Fruit fly (Drosophila melanogaster) whole organism, prepupa: ENCODE results near the gene CG32532.

Experiments
- Blimp-1 ChIP-seq: fragments of 200-800 bp; sonication (Bioruptor generic); optimal IDR thresholded peaks from 3 replicates; lab custom pipeline; 2017; ENCODE audit warnings: missing biosample characterization, missing genetic modification characterization, mild to moderate bottlenecking, moderate library complexity, missing genetic modification reagents
- CG10631 ChIP-seq: fragments of 200-800 bp; sonication (Bioruptor generic); optimal IDR thresholded peaks from 2 replicates; lab custom pipeline; 2016; ENCODE audit warnings: missing biosample characterization, missing genetic modification characterization
- CG10669 ChIP-seq: fragments of 200-800 bp; sonication (Bioruptor generic); optimal IDR thresholded peaks from 3 replicates; lab custom pipeline; 2018; ENCODE audit warnings: missing biosample characterization, mild to moderate bottlenecking, missing genetic modification characterization, moderate library complexity
- CG11294 ChIP-seq: fragments of 200-800 bp; sonication (Bioruptor generic); IDR thresholded peaks from 2 replicates; pipeline ENCODE4 v1.3.6; 2022; ENCODE audit warnings: missing biosample characterization, missing genetic modification characterization
- CG11762 ChIP-seq: fragments of 200-800 bp; sonication (Bioruptor generic); optimal IDR thresholded peaks from 3 replicates; lab custom pipeline; 2016; ENCODE audit warnings: missing biosample characterization, missing genetic modification characterization; ENCODE audit not compliant: insufficient read depth
- CG15336 ChIP-seq: fragments of 200-800 bp; sonication (Bioruptor generic); IDR thresholded peaks from 2 replicates; pipeline ENCODE4 v1.3.6; 2022; ENCODE audit warnings: missing biosample characterization, missing genetic modification characterization
- CG3032 ChIP-seq: fragments of 200-800 bp; optimal IDR thresholded peaks from 2 replicates; lab custom pipeline; 2019; ENCODE audit warnings: missing biosample characterization, mild to moderate bottlenecking, missing genetic modification characterization, moderate library complexity
- CG31627 ChIP-seq: fragments of 200-800 bp; sonication (Bioruptor generic); optimal IDR thresholded peaks from 3 replicates; lab custom pipeline; 2016; ENCODE audit warnings: missing biosample characterization, missing genetic modification characterization
- CG32006 ChIP-seq: fragments of 200-800 bp; sonication (Bioruptor generic); optimal IDR thresholded peaks from 3 replicates; lab custom pipeline; 2017; ENCODE audit warnings: missing biosample characterization, mild to moderate bottlenecking, missing genetic modification characterization
- CG34406 ChIP-seq: fragments of 200-800 bp; sonication (Bioruptor generic); optimal IDR thresholded peaks from 3 replicates; lab custom pipeline; 2016; ENCODE audit warnings: missing biosample characterization, missing genetic modification characterization
- CG3919 ChIP-seq: fragments of 200-800 bp; sonication (Bioruptor generic); optimal IDR thresholded peaks from 3 replicates; lab custom pipeline; 2016; ENCODE audit warnings: missing biosample characterization, missing genetic modification characterization
- CG4318 ChIP-seq: fragments of 200-800 bp; sonication (Bioruptor generic); optimal IDR thresholded peaks from 3 replicates; lab custom pipeline; 2017; ENCODE audit warnings: missing biosample characterization, mild to moderate bottlenecking, missing genetic modification characterization
- CG6792 ChIP-seq: fragments of 200-800 bp; sonication (Bioruptor generic); optimal IDR thresholded peaks from 3 replicates; lab custom pipeline; 2016; ENCODE audit warnings: missing biosample characterization, missing genetic modification characterization
- CG6854 ChIP-seq: fragments of 200-800 bp; sonication (Bioruptor generic); optimal IDR thresholded peaks from 2 replicates; lab custom pipeline; 2017; ENCODE audit warnings: missing biosample characterization, mild to moderate bottlenecking, missing genetic modification characterization
- CG8119 ChIP-seq: fragments of 200-800 bp; sonication (Bioruptor generic); IDR thresholded peaks from 3 replicates; pipeline ENCODE4 v1.3.6; 2022; ENCODE audit warnings: missing biosample characterization, missing genetic modification characterization
- CG8319 ChIP-seq: fragments of 200-800 bp; sonication (Bioruptor generic); optimal IDR thresholded peaks from 3 replicates; lab custom pipeline; 2016; ENCODE audit warnings: missing biosample characterization, missing genetic modification characterization
- Eip75B ChIP-seq: fragments of 200-800 bp; sonication (Bioruptor generic); optimal IDR thresholded peaks from 3 replicates; lab custom pipeline; 2016; ENCODE audit warnings: missing biosample characterization, missing genetic modification characterization
- Eip78C ChIP-seq: fragments of 200-800 bp; sonication (Bioruptor generic); peaks from one replicate; lab custom pipeline; 2016; ENCODE audit warnings: missing biosample characterization, missing genetic modification characterization
- Eip93F ChIP-seq: fragments of 200-800 bp; sonication (Bioruptor generic); optimal IDR thresholded peaks from 2 replicates; lab custom pipeline; 2016; ENCODE audit warnings: missing biosample characterization, mild to moderate bottlenecking, missing genetic modification characterization
- Ets21C ChIP-seq: fragments of 200-800 bp; sonication (Bioruptor generic); optimal IDR thresholded peaks from 3 replicates; lab custom pipeline; 2016; ENCODE audit warnings: missing biosample characterization, missing genetic modification characterization
- Gug ChIP-seq: fragments of 200-800 bp; sonication (Bioruptor generic); IDR thresholded peaks from 2 replicates; pipeline ENCODE4 v1.3.6; 2022; ENCODE audit warnings: missing biosample characterization, missing genetic modification characterization
- Hr39 ChIP-seq: fragments of 200-800 bp; sonication (Bioruptor generic); optimal IDR thresholded peaks from 2 replicates; lab custom pipeline; 2016; ENCODE audit warnings: missing biosample characterization, missing genetic modification characterization
- Lpt ChIP-seq: fragments of 200-800 bp; sonication (Bioruptor generic); optimal IDR thresholded peaks from 3 replicates; lab custom pipeline; 2016; ENCODE audit warnings: missing biosample characterization, missing genetic modification characterization
- Smox ChIP-seq: fragments of 200-800 bp; sonication (Bioruptor generic); optimal IDR thresholded peaks from 3 replicates; lab custom pipeline; 2016; ENCODE audit warnings: missing biosample characterization, missing genetic modification characterization
- Sox102F ChIP-seq: fragments of 200-800 bp; sonication (Bioruptor generic); optimal IDR thresholded peaks from 2 replicates; lab custom pipeline; 2016; ENCODE audit warnings: missing biosample characterization, mild to moderate bottlenecking, missing genetic modification characterization
- Sox14 ChIP-seq: fragments of 200-800 bp; sonication (Bioruptor generic); optimal IDR thresholded peaks from 3 replicates; lab custom pipeline; 2016; ENCODE audit warnings: missing biosample characterization, missing genetic modification characterization
- achi ChIP-seq: fragments of 200-800 bp; sonication (Bioruptor generic); optimal IDR thresholded peaks from 3 replicates; lab custom pipeline; 2016; ENCODE audit warnings: missing biosample characterization, missing genetic modification characterization
- acj6 ChIP-seq: fragments of 200-800 bp; sonication (Bioruptor generic); optimal IDR thresholded peaks from 3 replicates; lab custom pipeline; 2016; ENCODE audit warnings: missing biosample characterization, missing genetic modification characterization
- cyc ChIP-seq: fragments of 200-800 bp; sonication (Bioruptor generic); optimal IDR thresholded peaks from 3 replicates; lab custom pipeline; 2016; ENCODE audit warnings: missing biosample characterization, missing genetic modification characterization
- dsx ChIP-seq: fragments of 200-800 bp; optimal IDR thresholded peaks from 3 replicates; lab custom pipeline; 2019; ENCODE audit warnings: missing biosample characterization, mild to moderate bottlenecking, missing genetic modification characterization, moderate library complexity; ENCODE audit not compliant: poor library complexity, severe bottlenecking
- eg ChIP-seq: fragments of 200-800 bp; sonication (Bioruptor generic); IDR thresholded peaks from 3 replicates; pipeline ENCODE4 v1.3.6; 2022; ENCODE audit warnings: missing biosample characterization, missing genetic modification characterization
- esn ChIP-seq: fragments of 200-800 bp; sonication (Bioruptor generic); optimal IDR thresholded peaks from 2 replicates; lab custom pipeline; 2016; ENCODE audit warnings: missing biosample characterization, mild to moderate bottlenecking, missing genetic modification characterization, moderate library complexity
- fd85E ChIP-seq: fragments of 200-800 bp; sonication (Bioruptor generic); optimal IDR thresholded peaks from 3 replicates; lab custom pipeline; 2016; ENCODE audit warnings: missing biosample characterization, missing genetic modification characterization
- fkh ChIP-seq: fragments of 200-800 bp; sonication (Bioruptor generic); optimal IDR thresholded peaks from 3 replicates; lab custom pipeline; 2017; ENCODE audit warnings: missing biosample characterization, mild to moderate bottlenecking, missing genetic modification characterization, moderate library complexity
- pdm3 ChIP-seq: fragments of 200-800 bp; sonication (Bioruptor generic); optimal IDR thresholded peaks from 3 replicates; lab custom pipeline; 2016; ENCODE audit warnings: missing biosample characterization, missing genetic modification characterization
- salr ChIP-seq, 2 experiments: fragments of 200-800 bp; sonication (Bioruptor generic); optimal IDR thresholded peaks; 3 replicates each; lab custom pipeline; 2016 to 2018; ENCODE audit warnings: missing biosample characterization in 2 of 2, missing genetic modification characterization in 2 of 2, mild to moderate bottlenecking in 1 of 2
- spab ChIP-seq: fragments of 200-800 bp; sonication (Bioruptor generic); optimal IDR thresholded peaks from 2 replicates; lab custom pipeline; 2017; ENCODE audit warnings: missing biosample characterization, mild to moderate bottlenecking, missing genetic modification characterization, missing genetic modification reagents
- ss ChIP-seq, 2 experiments: fragments of 200-800 bp; sonication (Bioruptor generic); optimal IDR thresholded peaks; 2 replicates in 1 of 2; 3 replicates in 1 of 2; lab custom pipeline; 2017 to 2018; ENCODE audit warnings: mild to moderate bottlenecking in 2 of 2, missing biosample characterization in 2 of 2, missing genetic modification characterization in 2 of 2, moderate library complexity in 1 of 2
- vri ChIP-seq: fragments of 200-800 bp; sonication (Bioruptor generic); optimal IDR thresholded peaks from 3 replicates; lab custom pipeline; 2016; ENCODE audit warnings: missing biosample characterization, mild to moderate bottlenecking, missing genetic modification characterization

CG32532 gene

dm6 chrX:19548438-19548837, 1.2 kb upstream of the CG32532 start:
- TF ChIP-seq vri (GFP tag; lab: Kevin White, UChicago) (no peak), fd85E (no peak), esn (GFP tag; lab: Kevin White, UChicago) (no peak), CG11294 (GFP tag; lab: Robert Waterston, UW) (no peak), CG31627 (GFP tag; lab: Kevin White, UChicago) (no peak), Eip75B (GFP tag; lab: Kevin White, UChicago) (no peak), Eip93F (GFP tag; lab: Kevin White, UChicago) (no peak), dsx (GFP tag; lab: Kevin White, UChicago) (no peak), acj6 (GFP tag; lab: Kevin White, UChicago) (no peak), Sox102F (GFP tag; lab: Kevin White, UChicago) (no peak), CG4318 (no peak), CG3919 (GFP tag; lab: Kevin White, UChicago) (no peak), cyc (GFP tag; lab: Kevin White, UChicago) (no peak), CG34406 (GFP tag; lab: Kevin White, UChicago) (no peak)

DNA sequence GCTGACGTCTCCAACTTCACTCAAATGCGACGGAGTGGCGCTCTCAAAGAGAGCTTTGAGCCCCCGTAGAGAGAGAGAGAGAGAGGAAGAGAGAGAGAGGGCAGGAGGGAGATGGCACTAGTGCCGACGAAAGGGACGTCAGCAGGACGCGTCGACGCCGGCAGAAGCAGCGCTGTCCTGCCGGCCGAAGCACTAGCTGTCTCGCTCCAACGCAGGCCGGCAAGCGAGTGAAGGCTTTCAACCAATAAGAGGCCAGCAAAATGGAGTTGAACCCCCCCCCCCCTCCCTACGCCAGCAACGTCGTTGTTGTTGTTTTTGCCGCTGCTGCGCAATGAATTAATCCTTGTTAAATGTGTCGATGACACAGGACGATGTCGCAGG, 634 bp downstream of the CG32532 start:
- TF ChIP-seq CG31627 (GFP tag; lab: Kevin White, UChicago) (no peak), CG8119 (GFP tag; lab: Robert Waterston, UW) (no peak), fd85E (no peak), CG11294 (GFP tag; lab: Robert Waterston, UW) (no peak), Blimp-1 (no peak), achi (GFP tag; lab: Kevin White, UChicago) (no peak), Eip93F (GFP tag; lab: Kevin White, UChicago) (no peak), CG32006 (GFP tag; lab: Kevin White, UChicago) (no peak), spab (GFP tag; lab: Kevin White, UChicago) (no peak)

DNA sequence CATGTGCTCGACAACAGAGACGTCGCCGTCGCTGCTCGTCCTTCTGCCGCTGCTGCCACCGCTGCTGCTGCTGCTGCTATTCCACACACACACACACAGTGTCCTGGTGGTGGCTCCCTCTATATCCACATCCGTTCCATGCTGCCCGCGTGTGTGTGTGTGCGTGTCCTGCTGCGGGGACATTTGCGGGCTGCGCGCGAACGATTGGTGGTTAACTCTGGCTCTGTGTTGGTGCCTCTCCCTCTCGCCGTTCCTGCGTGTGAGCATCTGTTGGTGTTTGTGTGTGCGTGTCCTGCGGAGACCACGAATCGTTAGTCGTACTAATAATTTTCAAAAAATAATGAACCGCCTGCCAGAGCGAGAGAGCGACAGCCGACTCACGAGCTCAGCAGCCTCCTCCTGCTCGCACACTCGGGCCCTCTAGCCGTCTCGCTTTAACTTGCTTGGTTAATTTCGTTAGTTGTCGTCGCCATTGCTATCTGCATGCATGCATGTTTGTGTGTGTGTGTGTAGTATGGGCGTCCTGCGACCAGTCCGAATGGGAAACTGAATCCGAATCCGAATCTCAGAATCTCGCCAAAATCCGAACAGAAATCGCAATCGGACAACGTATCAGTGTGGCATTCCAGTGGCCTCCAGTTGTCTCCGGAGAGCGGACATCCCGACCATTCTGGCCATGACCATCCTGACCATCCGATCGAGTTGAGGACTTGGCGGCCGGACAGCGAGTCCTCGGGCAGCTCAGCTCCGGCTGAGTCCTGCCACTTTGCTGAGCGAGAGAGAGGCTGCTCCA, 1.2 kb downstream of the CG32532 start:
- no peak for TF ChIP-seq CG6792 (GFP tag; lab: Kevin White, UChicago)
- no peak for TF ChIP-seq CG6854 (GFP tag; lab: Kevin White, UChicago)
- no peak for TF ChIP-seq Lpt
- no peak for TF ChIP-seq CG15336
- TF ChIP-seq Hr39 (GFP tag; lab: Kevin White, UChicago): no peak
- peak; percentile 8 for TF ChIP-seq Eip78C (GFP tag; lab: Kevin White, UChicago)
- TF ChIP-seq CG10669: no peak
- TF ChIP-seq CG10631 (GFP tag; lab: Kevin White, UChicago): no peak

DNA sequence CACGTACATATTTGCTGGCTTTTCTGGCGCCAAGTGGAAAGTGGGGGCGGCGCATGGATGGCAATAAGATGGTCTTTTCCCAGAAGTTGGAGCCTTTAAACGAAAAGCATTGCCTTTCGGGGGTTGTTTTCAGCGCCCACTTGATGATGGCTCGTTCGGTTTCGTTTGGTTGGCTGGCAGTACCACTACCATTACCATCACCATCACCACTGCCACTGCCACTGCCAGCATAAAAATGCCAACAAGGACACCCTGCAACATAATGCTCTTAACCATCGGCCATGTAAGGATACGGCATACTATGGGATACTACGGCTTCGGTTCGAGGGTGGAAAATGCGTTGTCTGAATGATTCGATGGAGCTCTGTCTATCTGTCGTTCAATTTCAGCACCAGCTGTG, 11.9 kb downstream of the CG32532 start:
- TF ChIP-seq CG3032 (no peak), CG31627 (GFP tag; lab: Kevin White, UChicago) (no peak), CG8119 (GFP tag; lab: Robert Waterston, UW) (no peak), CG34406 (GFP tag; lab: Kevin White, UChicago) (no peak), Sox102F (GFP tag; lab: Kevin White, UChicago) (no peak), CG11762 (no peak), Ets21C (GFP tag; lab: Kevin White, UChicago) (no peak), CG11294 (GFP tag; lab: Robert Waterston, UW) (no peak)

DNA sequence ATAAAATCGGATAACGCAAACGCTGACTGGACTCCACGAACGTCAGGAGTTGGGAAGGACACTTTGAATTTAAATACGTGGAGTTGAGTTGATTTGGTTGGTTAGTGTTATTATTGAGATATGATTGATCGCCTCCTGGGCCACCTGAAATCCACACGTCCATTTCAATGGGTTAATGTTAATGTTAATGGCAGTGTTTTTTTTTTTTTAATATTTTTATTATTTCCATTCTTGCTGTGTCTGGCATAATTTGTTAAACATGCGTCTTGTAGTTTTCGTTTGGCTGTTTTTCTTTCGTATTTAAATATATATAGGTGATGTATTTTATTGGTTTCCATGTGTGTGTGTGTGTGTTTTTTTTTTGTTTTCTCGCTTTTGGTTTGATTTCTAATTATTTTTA, 15.6 kb downstream of the CG32532 start, which contains the start of gene CG12231:
CG12231 (minus strand) TSS at position 101 of the 400 bp plus-strand sequence.
- TF ChIP-seq CG6854 (GFP tag; lab: Kevin White, UChicago) (no peak), CG6792 (GFP tag; lab: Kevin White, UChicago) (no peak), Smox (no peak), CG8319 (GFP tag; lab: Kevin White, UChicago) (no peak), CG34406 (GFP tag; lab: Kevin White, UChicago) (no peak), acj6 (GFP tag; lab: Kevin White, UChicago) (no peak), Lpt (no peak), Sox14 (no peak), ss (GFP tag; optimal IDR thresholded peaks at IDR 0.05; lab: Kevin White, UChicago) (no peak), CG3919 (GFP tag; lab: Kevin White, UChicago) (no peak), Gug (no peak), CG15336 (no peak), pdm3 (GFP tag; lab: Kevin White, UChicago) (no peak), eg (no peak), salr (GFP tag; optimal IDR thresholded peaks at IDR 0.05; lab: Kevin White, UChicago) (no peak), fkh (GFP tag; lab: Kevin White, UChicago) (no peak)
